Fruit fly (Drosophila melanogaster) whole organism, embryonic: ENCODE results near the gene wds.

Experiments
- CG12104 ChIP-seq: fragments of 200-800 bp; sonication (Bioruptor generic); optimal IDR thresholded peaks from 3 replicates; lab custom pipeline; 2016; ENCODE audit warnings: missing biosample characterization, missing genetic modification characterization
- CG1603 ChIP-seq: fragments of 200-800 bp; sonication (Bioruptor generic); optimal IDR thresholded peaks from 2 replicates; lab custom pipeline; 2019; ENCODE audit warnings: missing biosample characterization, mild to moderate bottlenecking, missing genetic modification characterization, moderate library complexity
- CG34224 ChIP-seq: fragments of 200-800 bp; sonication (Bioruptor generic); IDR thresholded peaks from 3 replicates; pipeline ENCODE4 v1.3.6; 2022; ENCODE audit warnings: missing biosample characterization, missing genetic modification characterization; ENCODE audit not compliant: partially characterized antibody
- Fer1 ChIP-seq: fragments of 200-800 bp; sonication (Bioruptor generic); optimal IDR thresholded peaks from 2 replicates; lab custom pipeline; 2017; ENCODE audit warnings: missing biosample characterization, mild to moderate bottlenecking, missing genetic modification characterization
- Taf1 ChIP-seq: fragments of 200-800 bp; sonication (Bioruptor generic); IDR thresholded peaks from 2 replicates; pipeline ENCODE4 v1.3.6; 2022; ENCODE audit warnings: missing biosample characterization, missing genetic modification characterization
- maf-S ChIP-seq: fragments of 200-800 bp; sonication (Bioruptor generic); optimal IDR thresholded peaks from 2 replicates; lab custom pipeline; 2016; ENCODE audit warnings: missing biosample characterization, missing genetic modification characterization
- psq ChIP-seq: fragments of 200-800 bp; sonication (Bioruptor generic); optimal IDR thresholded peaks from 2 replicates; lab custom pipeline; 2017; ENCODE audit warnings: missing biosample characterization, missing genetic modification characterization

DNA sequence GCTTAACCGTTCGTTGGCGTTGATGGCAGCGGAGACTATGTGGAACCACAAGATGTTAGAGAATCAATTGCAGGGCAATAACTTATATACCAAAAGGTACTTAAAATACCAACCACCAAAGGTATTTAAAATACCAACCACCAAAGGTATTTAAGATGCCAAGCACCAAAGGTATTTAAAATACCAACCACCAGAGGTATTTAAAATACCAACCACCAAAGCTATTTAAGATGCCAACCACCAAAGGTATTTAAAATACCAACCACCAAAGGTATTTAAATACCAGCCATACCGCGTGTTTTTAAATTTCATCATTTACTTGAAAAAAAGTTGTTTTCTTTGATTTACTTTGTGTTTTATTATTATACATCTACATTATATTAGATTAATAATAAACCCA lies 31.6 kb downstream of the wds start:
- TF ChIP-seq Taf1 (GFP tag; lab: Robert Waterston, UW) (no peak), psq (no peak), CG12104 (GFP tag; lab: Kevin White, UChicago) (no peak), CG1603 (no peak), maf-S (GFP tag; lab: Kevin White, UChicago) (no peak), CG34224 (no peak), Fer1 (GFP tag; lab: Kevin White, UChicago) (no peak)
